Fruit fly (Drosophila melanogaster) whole organism, embryonic: ENCODE measurements around the gene Elp4.

Source experiments
- Antp ChIP-seq: fragments of 200-800 bp; sonication (Bioruptor generic); optimal IDR thresholded peaks from 3 replicates; lab custom pipeline; 2016; ENCODE audit warnings: missing biosample characterization, missing genetic modification characterization
- Bgb ChIP-seq: fragments of 200-800 bp; sonication (Bioruptor generic); IDR thresholded peaks from 2 replicates; pipeline ENCODE4 v1.3.6; 2022; ENCODE audit warnings: missing biosample characterization, missing genetic modification characterization; ENCODE audit not compliant: partially characterized antibody
- CG11398 ChIP-seq: fragments of 200-800 bp; sonication (Bioruptor generic); optimal IDR thresholded peaks from 2 replicates; lab custom pipeline; 2016; ENCODE audit warnings: missing biosample characterization, missing genetic modification characterization
- CG12236 ChIP-seq: fragments of 200-800 bp; sonication (Bioruptor generic); optimal IDR thresholded peaks from 2 replicates; lab custom pipeline; 2016; ENCODE audit warnings: missing biosample characterization, missing genetic modification characterization
- CG1233 ChIP-seq: fragments of 200-800 bp; sonication (Bioruptor generic); optimal IDR thresholded peaks from 4 replicates; lab custom pipeline; 2018; ENCODE audit warnings: missing biosample characterization, mild to moderate bottlenecking, missing genetic modification characterization
- CG14965 ChIP-seq: fragments of 200-800 bp; sonication (Bioruptor generic); optimal IDR thresholded peaks from 2 replicates; lab custom pipeline; 2016; ENCODE audit warnings: missing biosample characterization, missing genetic modification characterization, borderline replicate concordance
- CG1529 ChIP-seq: fragments of 200-800 bp; sonication (Bioruptor generic); optimal IDR thresholded peaks from 3 replicates; lab custom pipeline; 2018; ENCODE audit warnings: missing biosample characterization, missing genetic modification characterization
- CG15696 ChIP-seq: fragments of 200-800 bp; sonication (Bioruptor generic); optimal IDR thresholded peaks from 2 replicates; lab custom pipeline; 2019; ENCODE audit warnings: missing biosample characterization, mild to moderate bottlenecking, missing genetic modification characterization, moderate library complexity
- CG16813 ChIP-seq: fragments of 200-800 bp; sonication (Bioruptor generic); IDR thresholded peaks from 3 replicates; pipeline ENCODE4 v1.3.6; 2022; ENCODE audit warnings: missing biosample characterization, missing genetic modification characterization; ENCODE audit not compliant: partially characterized antibody
- CG17361 ChIP-seq: fragments of 200-800 bp; sonication (Bioruptor generic); IDR thresholded peaks from 3 replicates; pipeline ENCODE4 v1.3.6; 2022; ENCODE audit warnings: missing biosample characterization, missing genetic modification characterization
- CG17612 ChIP-seq: fragments of 200-800 bp; sonication (Bioruptor generic); IDR thresholded peaks from 2 replicates; pipeline ENCODE4 v1.3.6; 2022; ENCODE audit warnings: missing biosample characterization, missing genetic modification characterization
- CG17912 ChIP-seq: fragments of 200-800 bp; sonication (Bioruptor generic); optimal IDR thresholded peaks from 2 replicates; lab custom pipeline; 2018; ENCODE audit warnings: missing biosample characterization, mild to moderate bottlenecking, missing genetic modification characterization
- CG18764 ChIP-seq: fragments of 200-800 bp; sonication (Bioruptor generic); optimal IDR thresholded peaks from 3 replicates; lab custom pipeline; 2016; ENCODE audit warnings: missing biosample characterization, missing genetic modification characterization
- CG30403 ChIP-seq: fragments of 200-800 bp; sonication (Bioruptor generic); optimal IDR thresholded peaks from 3 replicates; lab custom pipeline; 2016; ENCODE audit warnings: missing biosample characterization, missing genetic modification characterization
- CG3281 ChIP-seq: fragments of 200-800 bp; sonication (Bioruptor generic); optimal IDR thresholded peaks from 3 replicates; lab custom pipeline; 2017; ENCODE audit warnings: missing biosample characterization, mild to moderate bottlenecking, missing genetic modification characterization
- CG42726 ChIP-seq: fragments of 200-800 bp; sonication (Bioruptor generic); IDR thresholded peaks from 2 replicates; pipeline ENCODE4 v1.3.6; 2022; ENCODE audit warnings: missing biosample characterization, missing genetic modification characterization; ENCODE audit not compliant: partially characterized antibody
- CG6254 ChIP-seq: fragments of 200-800 bp; sonication (Bioruptor generic); optimal IDR thresholded peaks from 3 replicates; lab custom pipeline; 2017; ENCODE audit warnings: mild to moderate bottlenecking, missing biosample characterization, missing genetic modification reagents, missing genetic modification characterization
- CG6854 ChIP-seq: fragments of 200-800 bp; sonication (Bioruptor generic); optimal IDR thresholded peaks from 3 replicates; lab custom pipeline; 2017; ENCODE audit warnings: missing biosample characterization, mild to moderate bottlenecking, missing genetic modification characterization
- CG7987 ChIP-seq: fragments of 200-800 bp; sonication (Bioruptor generic); optimal IDR thresholded peaks from 2 replicates; lab custom pipeline; 2018; ENCODE audit warnings: missing biosample characterization, mild to moderate bottlenecking, missing genetic modification characterization, moderate library complexity
- CG8089 ChIP-seq: fragments of 200-800 bp; sonication (Bioruptor generic); optimal IDR thresholded peaks from 3 replicates; lab custom pipeline; 2016; ENCODE audit warnings: missing biosample characterization, missing genetic modification characterization
- CG9437 ChIP-seq: fragments of 200-800 bp; sonication (Bioruptor generic); optimal IDR thresholded peaks from 2 replicates; lab custom pipeline; 2018; ENCODE audit warnings: missing biosample characterization, mild to moderate bottlenecking, missing genetic modification characterization
- CG9817 ChIP-seq: fragments of 200-800 bp; sonication (Bioruptor generic); optimal IDR thresholded peaks from 2 replicates; lab custom pipeline; 2018; ENCODE audit warnings: missing biosample characterization, mild to moderate bottlenecking, missing genetic modification characterization, moderate library complexity
- Chrac-16 ChIP-seq: fragments of 200-800 bp; sonication (Bioruptor generic); optimal IDR thresholded peaks from 3 replicates; lab custom pipeline; 2016; ENCODE audit warnings: missing biosample characterization, missing genetic modification characterization
- CoRest ChIP-seq: fragments of 200-800 bp; sonication (Bioruptor generic); optimal IDR thresholded peaks from 3 replicates; lab custom pipeline; 2018; ENCODE audit warnings: missing biosample characterization, mild to moderate bottlenecking, missing genetic modification characterization, moderate library complexity
- D ChIP-seq, 2 experiments: fragments of 200-800 bp in 1 of 2; fragments of >200 bp in 1 of 2; sonication (Bioruptor generic) in 1 of 2; optimal IDR thresholded peaks; 2 replicates in 1 of 2; 3 replicates in 1 of 2; lab custom pipeline; 2017; ENCODE audit warnings: mild to moderate bottlenecking in 1 of 2, missing biosample characterization in 1 of 2, missing genetic modification characterization in 1 of 2, missing genetic modification reagents in 1 of 2
- D19A ChIP-seq: fragments of 200-800 bp; optimal IDR thresholded peaks from 3 replicates; lab custom pipeline; 2019; ENCODE audit warnings: missing biosample characterization, mild to moderate bottlenecking, missing genetic modification characterization, moderate library complexity
- Gsc ChIP-seq: fragments of 200-800 bp; sonication (Bioruptor generic); IDR thresholded peaks from 2 replicates; pipeline ENCODE4 v1.3.6; 2022; ENCODE audit warnings: missing biosample characterization, missing genetic modification characterization
- Gug ChIP-seq: fragments of 200-800 bp; sonication (Bioruptor generic); IDR thresholded peaks from 4 replicates; pipeline ENCODE4 v1.3.6; 2022; ENCODE audit warnings: missing biosample characterization, missing genetic modification characterization
- H15 ChIP-seq: fragments of 200-800 bp; sonication (Bioruptor generic); IDR thresholded peaks from 3 replicates; pipeline ENCODE4 v1.3.6; 2022; ENCODE audit warnings: missing biosample characterization, missing genetic modification characterization
- PHDP ChIP-seq: fragments of 200-800 bp; sonication (Bioruptor generic); optimal IDR thresholded peaks from 3 replicates; lab custom pipeline; 2018; ENCODE audit warnings: missing biosample characterization, mild to moderate bottlenecking, missing genetic modification characterization, moderate library complexity
- Xbp1 ChIP-seq: fragments of 200-800 bp; sonication (Bioruptor generic); optimal IDR thresholded peaks from 3 replicates; lab custom pipeline; 2016; ENCODE audit warnings: missing biosample characterization, mild to moderate bottlenecking, missing genetic modification characterization
- ab ChIP-seq: fragments of 200-800 bp; sonication (Bioruptor generic); optimal IDR thresholded peaks from 2 replicates; lab custom pipeline; 2016; ENCODE audit warnings: missing biosample characterization, missing genetic modification characterization
- ash1 ChIP-seq: fragments of 200-800 bp; sonication (Bioruptor generic); optimal IDR thresholded peaks from 2 replicates; lab custom pipeline; 2018; ENCODE audit warnings: missing biosample characterization, mild to moderate bottlenecking, missing genetic modification characterization
- bab2 ChIP-seq: fragments of 200-800 bp; sonication (Bioruptor generic); optimal IDR thresholded peaks from 2 replicates; lab custom pipeline; 2016; ENCODE audit warnings: missing biosample characterization, missing genetic modification characterization
- chif ChIP-seq, 2 experiments: fragments of 200-800 bp; sonication (Bioruptor generic); optimal IDR thresholded peaks; 3 replicates each; lab custom pipeline; 2016; ENCODE audit warnings: missing biosample characterization in 2 of 2, missing genetic modification characterization in 2 of 2
- chinmo ChIP-seq: fragments of 200-800 bp; sonication (Bioruptor generic); IDR thresholded peaks from 4 replicates; pipeline ENCODE4 v1.3.6; 2022; ENCODE audit warnings: missing biosample characterization, missing genetic modification characterization; ENCODE audit not compliant: partially characterized antibody
- dysf ChIP-seq: fragments of 200-800 bp; sonication (Bioruptor generic); IDR thresholded peaks from 3 replicates; pipeline ENCODE4 v1.3.6; 2022; ENCODE audit warnings: missing biosample characterization, missing genetic modification characterization
- hb ChIP-seq: fragments of 200-800 bp; sonication (Bioruptor generic); IDR thresholded peaks from 3 replicates; pipeline ENCODE4 v1.3.6; 2022; ENCODE audit warnings: missing biosample characterization, missing genetic modification characterization; ENCODE audit not compliant: partially characterized antibody
- hkb ChIP-seq, 2 experiments: fragments of 200-800 bp in 1 of 2; fragments of >200 bp in 1 of 2; sonication (Bioruptor generic) in 1 of 2; IDR thresholded peaks in 1 of 2; optimal IDR thresholded peaks in 1 of 2; 2 replicates each; pipeline versions ENCODE4 v1.3.6 to Lab custom; 2017 to 2022; ENCODE audit warnings: missing biosample characterization in 1 of 2, missing genetic modification characterization in 1 of 2
- lov ChIP-seq, 2 experiments: fragments of 200-800 bp in 1 of 2; fragments of >200 bp in 1 of 2; sonication (Bioruptor generic) in 1 of 2; IDR thresholded peaks in 1 of 2; optimal IDR thresholded peaks in 1 of 2; 2 replicates in 1 of 2; 3 replicates in 1 of 2; pipeline versions ENCODE4 v1.3.6 to Lab custom; 2017 to 2022; ENCODE audit warnings: missing biosample characterization in 1 of 2, missing genetic modification characterization in 1 of 2
- onecut ChIP-seq: fragments of 200-800 bp; sonication (Bioruptor generic); IDR thresholded peaks from 2 replicates; pipeline ENCODE4 v1.3.6; 2022; ENCODE audit warnings: missing biosample characterization, missing genetic modification characterization
- pnt ChIP-seq: fragments of 200-800 bp; sonication (Bioruptor generic); optimal IDR thresholded peaks from 3 replicates; lab custom pipeline; 2016; ENCODE audit warnings: missing biosample characterization, missing genetic modification characterization
- prd ChIP-seq, 3 experiments: fragments of >200 bp in 2 of 3; fragments of 200-800 bp in 1 of 3; sonication (Bioruptor generic) in 1 of 3; optimal IDR thresholded peaks in 2 of 3; IDR thresholded peaks in 1 of 3; 2 replicates in 2 of 3; 3 replicates in 1 of 3; pipeline versions ENCODE4 v1.3.6 to Lab custom; 2017 to 2022; ENCODE audit warnings: missing biosample characterization in 1 of 3, missing genetic modification characterization in 1 of 3
- psq ChIP-seq: fragments of 200-800 bp; sonication (Bioruptor generic); optimal IDR thresholded peaks from 2 replicates; lab custom pipeline; 2017; ENCODE audit warnings: missing biosample characterization, missing genetic modification characterization
- scrt ChIP-seq: fragments of 200-800 bp; sonication (Bioruptor generic); optimal IDR thresholded peaks from 2 replicates; lab custom pipeline; 2018; ENCODE audit warnings: missing biosample characterization, mild to moderate bottlenecking, missing genetic modification characterization, moderate library complexity
- trem ChIP-seq: fragments of 200-800 bp; optimal IDR thresholded peaks from 3 replicates; lab custom pipeline; 2019; ENCODE audit warnings: missing biosample characterization, mild to moderate bottlenecking, missing genetic modification characterization, moderate library complexity

Gene Elp4

DNA sequence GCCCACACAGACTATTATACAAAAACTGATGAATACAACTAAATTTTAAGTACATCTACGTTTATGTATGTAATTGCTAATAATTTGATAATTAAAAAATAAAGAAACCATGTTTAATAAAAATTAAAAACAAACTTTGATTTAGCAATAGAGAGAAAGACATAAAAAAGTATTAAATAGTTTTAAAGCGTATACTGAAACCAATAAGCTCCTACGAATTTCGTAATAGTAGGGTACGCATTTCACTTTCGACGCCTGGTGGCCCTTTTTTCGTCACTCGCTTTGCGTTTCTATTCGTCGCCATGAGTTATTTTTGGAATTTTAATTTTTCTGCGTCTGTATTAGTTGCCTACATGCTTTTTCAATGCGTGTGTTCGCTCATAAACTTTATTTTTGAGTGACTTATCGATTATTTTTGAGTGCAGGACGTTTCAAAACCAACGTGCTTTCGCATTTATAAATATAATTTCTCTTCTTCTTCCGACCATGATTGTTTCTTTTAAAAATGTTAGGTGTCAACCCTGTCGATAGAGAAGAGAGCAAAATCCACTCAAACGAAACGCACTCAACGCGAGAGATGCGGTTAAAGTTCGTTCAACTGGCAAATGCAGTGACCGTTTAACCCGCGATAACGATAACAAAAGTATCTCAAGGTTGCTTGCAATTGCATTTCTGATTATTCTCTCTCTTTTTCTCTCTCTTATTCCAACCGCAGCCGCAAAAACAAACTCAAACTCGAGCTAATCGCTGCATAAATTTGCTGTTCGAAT, 22.8 kb downstream of the Elp4 start, which contains the start of gene Oscillin (continued):
- TF ChIP-seq Bgb (GFP tag; lab: Robert Waterston, UW): peak; percentile 64; the same call in 1 of the 2 replicates
- no peak for TF ChIP-seq CG42726 (GFP tag; lab: Robert Waterston, UW)
- no peak for TF ChIP-seq CG17912 (GFP tag; lab: Kevin White, UChicago)
- peak; percentile 58 for TF ChIP-seq CG15696 (tag; lab: Kevin White, UChicago)
- peak; percentile 67 for TF ChIP-seq CG18764
- no peak for TF ChIP-seq pnt (GFP tag; lab: Kevin White, UChicago)
- TF ChIP-seq CG6854 (GFP tag; lab: Kevin White, UChicago): peak; percentile 58
- TF ChIP-seq CG3281 (GFP tag; lab: Kevin White, UChicago): peak; percentile 80
- peak; percentile 44 for TF ChIP-seq CG7987
- TF ChIP-seq lov (optimal IDR thresholded peaks at IDR 0.05; lab: Kevin White, UChicago): no peak
- TF ChIP-seq lov (GFP tag; IDR thresholded peaks at IDR 0.05; lab: Robert Waterston, UW): peak; percentile 77; the same call in 2 of the 3 replicates
- TF ChIP-seq CoRest (tag; lab: Kevin White, UChicago): peak; percentile 85
- peak; percentile 81 for TF ChIP-seq dysf (GFP tag; lab: Robert Waterston, UW)
- TF ChIP-seq bab2 (GFP tag; lab: Kevin White, UChicago): peak; percentile 59
- TF ChIP-seq CG1529: no peak
- TF ChIP-seq CG17361 (GFP tag; lab: Robert Waterston, UW): peak; percentile 93
- peak; percentile 69 for TF ChIP-seq trem (tag; lab: Kevin White, UChicago)
- TF ChIP-seq psq: peak; percentile 88
- no peak for TF ChIP-seq PHDP (tag; lab: Kevin White, UChicago)
- peak; percentile 40 for TF ChIP-seq CG9437
- TF ChIP-seq scrt (GFP tag; lab: Kevin White, UChicago): peak; percentile 52
- TF ChIP-seq hb (GFP tag; lab: Robert Waterston, UW): peak; percentile 84
- peak; percentile 35 for TF ChIP-seq Antp (GFP tag; lab: Kevin White, UChicago)
- peak; percentile 68; the same call in 2 of the 3 replicates for TF ChIP-seq CG16813 (GFP tag; lab: Robert Waterston, UW)
- no peak for TF ChIP-seq Chrac-16
- peak; percentile 72 for TF ChIP-seq H15 (GFP tag; lab: Robert Waterston, UW)
- peak; percentile 67 for TF ChIP-seq onecut (GFP tag; lab: Robert Waterston, UW)
- peak; percentile 80 for TF ChIP-seq CG1233
- no peak for TF ChIP-seq D (optimal IDR thresholded peaks at IDR 0.05; lab: Kevin White, UChicago)
- peak; percentile 77 for TF ChIP-seq D (GFP tag; optimal IDR thresholded peaks at IDR 0.05; lab: Kevin White, UChicago)
- TF ChIP-seq ab (GFP tag; lab: Kevin White, UChicago): no peak
- peak; percentile 76 for TF ChIP-seq CG30403 (GFP tag; lab: Kevin White, UChicago)
- no peak for TF ChIP-seq CG14965 (GFP tag; lab: Kevin White, UChicago)
- TF ChIP-seq chif (GFP tag; optimal IDR thresholded peaks at IDR 0.05; lab: Kevin White, UChicago): peak in 1 of 2 experiments; percentile 30
- TF ChIP-seq CG17612: peak; percentile 54; the same call in 1 of the 2 replicates
- no peak for TF ChIP-seq Gsc
- peak; percentile 96 for TF ChIP-seq D19A (tag; lab: Kevin White, UChicago)
- TF ChIP-seq prd (optimal IDR thresholded peaks at IDR 0.05; lab: Kevin White, UChicago): no peak
- peak; percentile 79 for TF ChIP-seq prd (GFP tag; IDR thresholded peaks at IDR 0.05; lab: Robert Waterston, UW)
- TF ChIP-seq Gug (GFP tag; lab: Robert Waterston, UW): 0 out of 4 replicates have a peak, but pooled peaks have one; percentile 53
- peak; percentile 85; the same call in 3 of the 4 replicates for TF ChIP-seq chinmo
- peak; percentile 12 for TF ChIP-seq CG11398
- peak; percentile 58 for TF ChIP-seq CG9817 (tag; lab: Kevin White, UChicago)
- TF ChIP-seq hkb (optimal IDR thresholded peaks at IDR 0.05; lab: Kevin White, UChicago): no peak
- peak; percentile 89 for TF ChIP-seq hkb (GFP tag; IDR thresholded peaks at IDR 0.05; lab: Robert Waterston, UW)
- TF ChIP-seq CG8089: no peak
- TF ChIP-seq CG12236: no peak
- no peak for TF ChIP-seq ash1
- peak; percentile 85 for TF ChIP-seq CG6254 (GFP tag; lab: Kevin White, UChicago)
- peak; percentile 80 for TF ChIP-seq Xbp1 (GFP tag; lab: Kevin White, UChicago)
